ENCODE assay signal across 6 fruit fly cellular contexts in the genomic region with DNA sequence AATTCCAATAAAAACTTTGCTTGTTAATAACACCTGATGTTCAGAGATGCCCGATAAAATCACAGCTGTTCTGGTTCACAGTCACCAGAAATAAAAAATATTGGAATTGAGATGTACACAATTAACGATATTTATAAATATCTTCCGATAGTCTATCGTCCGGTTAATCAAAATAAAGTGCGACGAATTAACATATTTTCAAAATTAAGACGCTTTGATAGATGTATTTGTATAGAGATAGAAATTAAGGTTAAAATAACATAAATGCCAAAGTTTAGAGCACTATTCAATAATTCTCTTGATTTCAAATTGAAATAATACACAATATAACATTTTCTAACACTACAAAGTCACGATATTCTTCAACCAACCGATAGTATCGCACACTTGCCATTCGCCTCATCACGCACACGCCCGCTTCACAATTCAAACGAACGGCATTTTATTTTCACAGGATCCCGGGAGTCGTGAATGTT.
TF ChIP-seq lines count a peak whose summit lies in the region.

TSS of gene CG3281 (minus strand) at position 67 of the 476 bp plus-strand sequence.
TSS of gene aurA (plus strand) at position 386 of the 476 bp plus-strand sequence.

- TF ChIP-seq CTCF in whole organism, embryonic (GFP tag; optimal IDR thresholded peaks at IDR 0.05; lab: Kevin White, UChicago): no peak

TF ChIP-seq in Kc167, 6 proteins besides CTCF, POLR2A, EP300 and RAD21:
- no peak for TF ChIP-seq psq (optimal IDR thresholded peaks at IDR 0.05; lab: Kevin White, UChicago)
- TF ChIP-seq Sin3A (optimal IDR thresholded peaks at IDR 0.05; lab: Kevin White, UChicago): peak; percentile 94

TF ChIP-seq in whole organism, adult, 20 proteins besides CTCF, POLR2A, EP300 and RAD21 (continues in another document):
- TF ChIP-seq Hr96 (GFP tag; optimal IDR thresholded peaks at IDR 0.05; lab: Kevin White, UChicago) (peak; percentile 83), Clk (GFP tag; optimal IDR thresholded peaks at IDR 0.05; lab: Kevin White, UChicago) (peak; percentile 80), CG33017 (tag; optimal IDR thresholded peaks at IDR 0.05; lab: Kevin White, UChicago) (peak; percentile 48), CG7045 (GFP tag; optimal IDR thresholded peaks at IDR 0.05; lab: Kevin White, UChicago) (peak; percentile 54), CG1620 (GFP tag; optimal IDR thresholded peaks at IDR 0.05; lab: Kevin White, UChicago) (peak; percentile 93), kay (GFP tag; lab: Kevin White, UChicago; ENCODE audit: borderline replicate concordance) (no peak), CG14711 (tag; optimal IDR thresholded peaks at IDR 0.05; lab: Kevin White, UChicago) (peak; percentile 69), Mnt (GFP tag; optimal IDR thresholded peaks at IDR 0.05; lab: Kevin White, UChicago) (peak; percentile 58), CG11617 (GFP tag; optimal IDR thresholded peaks at IDR 0.05; lab: Kevin White, UChicago) (peak; percentile 81), CG12768 (GFP tag; optimal IDR thresholded peaks at IDR 0.05; lab: Kevin White, UChicago) (peak; percentile 60), pad (GFP tag; optimal IDR thresholded peaks at IDR 0.05; lab: Kevin White, UChicago) (peak; percentile 72), CG5204 (GFP tag; optimal IDR thresholded peaks at IDR 0.05; lab: Kevin White, UChicago) (peak; percentile 90), cic (GFP tag; optimal IDR thresholded peaks at IDR 0.05; lab: Kevin White, UChicago) (peak; percentile 7), cnc (optimal IDR thresholded peaks at IDR 0.05; lab: Kevin White, UChicago) (no peak), CG7101 (tag; optimal IDR thresholded peaks at IDR 0.05; lab: Kevin White, UChicago) (peak; percentile 80), tj (GFP tag; optimal IDR thresholded peaks at IDR 0.05; lab: Kevin White, UChicago) (peak; percentile 47)

TF ChIP-seq in whole organism, embryonic, 481 proteins besides CTCF, POLR2A, EP300 and RAD21 (continues in another document):
- TF ChIP-seq CG1647 (GFP tag; optimal IDR thresholded peaks at IDR 0.05; lab: Kevin White, UChicago) (peak; percentile 68), CG17912 (GFP tag; optimal IDR thresholded peaks at IDR 0.05; lab: Kevin White, UChicago) (no peak), tio (GFP tag; optimal IDR thresholded peaks at IDR 0.05; lab: Kevin White, UChicago) (no peak), CG11504 (tag; optimal IDR thresholded peaks at IDR 0.05; lab: Kevin White, UChicago) (peak; percentile 71), seq (GFP tag; IDR thresholded peaks at IDR 0.05; lab: Robert Waterston, UW) (no peak), CG12942 (GFP tag; optimal IDR thresholded peaks at IDR 0.05; lab: Kevin White, UChicago) (peak; percentile 60), CG12769 (tag; optimal IDR thresholded peaks at IDR 0.05; lab: Kevin White, UChicago) (no peak), CG13123 (GFP tag; optimal IDR thresholded peaks at IDR 0.05; lab: Kevin White, UChicago) (peak; percentile 60), Awh (GFP tag; IDR thresholded peaks at IDR 0.05; lab: Robert Waterston, UW) (no peak), CG3847 (GFP tag; IDR thresholded peaks at IDR 0.05; lab: Robert Waterston, UW) (peak; percentile 88), CG4730 (GFP tag; IDR thresholded peaks at IDR 0.05; lab: Robert Waterston, UW) (peak; percentile 36; the same call in 1 of the 2 replicates), CG12236 (GFP tag; optimal IDR thresholded peaks at IDR 0.05; lab: Kevin White, UChicago) (peak; percentile 20), CG12659 (GFP tag; optimal IDR thresholded peaks at IDR 0.05; lab: Kevin White, UChicago) (peak; percentile 88), sr (GFP tag; IDR thresholded peaks at IDR 0.05; lab: Robert Waterston, UW) (no peak), Trl (optimal IDR thresholded peaks at IDR 0.05; lab: Kevin White, UChicago) (peak in 1 of 2 experiments; percentile 8), Trl (GFP tag; optimal IDR thresholded peaks at IDR 0.05; lab: Kevin White, UChicago) (peak; percentile 74)

TF ChIP-seq in whole organism, prepupa, 60 proteins besides CTCF, POLR2A, EP300 and RAD21 (continues in another document):
- TF ChIP-seq Hr39 (GFP tag; optimal IDR thresholded peaks at IDR 0.05; lab: Kevin White, UChicago) (peak; percentile 80), CG8319 (GFP tag; optimal IDR thresholded peaks at IDR 0.05; lab: Kevin White, UChicago) (peak; percentile 51), eg (GFP tag; IDR thresholded peaks at IDR 0.05; lab: Robert Waterston, UW) (no peak), vri (GFP tag; optimal IDR thresholded peaks at IDR 0.05; lab: Kevin White, UChicago) (no peak), ss (GFP tag; optimal IDR thresholded peaks at IDR 0.05; lab: Kevin White, UChicago) (peak; percentile 9 to 38), Sox102F (GFP tag; optimal IDR thresholded peaks at IDR 0.05; lab: Kevin White, UChicago) (no peak), Eip93F (GFP tag; optimal IDR thresholded peaks at IDR 0.05; lab: Kevin White, UChicago) (no peak), CG15336 (GFP tag; IDR thresholded peaks at IDR 0.05; lab: Robert Waterston, UW) (no peak), CG8632 (GFP tag; optimal IDR thresholded peaks at IDR 0.05; lab: Kevin White, UChicago) (peak; percentile 5), net (GFP tag; optimal IDR thresholded peaks at IDR 0.05; lab: Kevin White, UChicago) (no peak), Eip78C (GFP tag; lab: Kevin White, UChicago) (peak; percentile 85), dsx (GFP tag; optimal IDR thresholded peaks at IDR 0.05; lab: Kevin White, UChicago; ENCODE audit: poor library complexity, severe bottlenecking) (peak; percentile 18), CG11902 (GFP tag; optimal IDR thresholded peaks at IDR 0.05; lab: Kevin White, UChicago) (peak; percentile 51), Blimp-1 (GFP tag; optimal IDR thresholded peaks at IDR 0.05; lab: Kevin White, UChicago) (no peak), CG11762 (GFP tag; optimal IDR thresholded peaks at IDR 0.05; lab: Kevin White, UChicago; ENCODE audit: insufficient read depth) (peak; percentile 37), acj6 (GFP tag; optimal IDR thresholded peaks at IDR 0.05; lab: Kevin White, UChicago) (peak; percentile 66), Hr4 (GFP tag; optimal IDR thresholded peaks at IDR 0.05; lab: Kevin White, UChicago) (peak; percentile 73), CG6808 (GFP tag; optimal IDR thresholded peaks at IDR 0.05; lab: Kevin White, UChicago) (peak; percentile 32)

TF ChIP-seq in whole organism, pupa, 21 proteins besides CTCF, POLR2A, EP300 and RAD21 (continues in another document):
- TF ChIP-seq gl (tag; optimal IDR thresholded peaks at IDR 0.05; lab: Kevin White, UChicago) (no peak), CG8159 (tag; optimal IDR thresholded peaks at IDR 0.05; lab: Kevin White, UChicago) (peak; percentile 60), D1 (tag; optimal IDR thresholded peaks at IDR 0.05; lab: Kevin White, UChicago) (no peak), CG32121 (GFP tag; IDR thresholded peaks at IDR 0.05; lab: Robert Waterston, UW) (peak; percentile 21; the same call in 1 of the 2 replicates), Ets98B (GFP tag; IDR thresholded peaks at IDR 0.05; lab: Robert Waterston, UW) (no peak; the same call in 1 of the 2 replicates), CG13204 (GFP tag; optimal IDR thresholded peaks at IDR 0.05; lab: Kevin White, UChicago) (no peak), Pif1A (GFP tag; optimal IDR thresholded peaks at IDR 0.05; lab: Kevin White, UChicago) (no peak), fd96Ca (GFP tag; IDR thresholded peaks at IDR 0.05; lab: Robert Waterston, UW) (no peak), CG9948 (tag; optimal IDR thresholded peaks at IDR 0.05; lab: Kevin White, UChicago) (peak; percentile 44), CG4496 (GFP tag; IDR thresholded peaks at IDR 0.05; lab: Robert Waterston, UW) (peak; percentile 61; the same call in 2 of the 3 replicates), CG14655 (GFP tag; optimal IDR thresholded peaks at IDR 0.05; lab: Kevin White, UChicago) (no peak), CG12605 (GFP tag; IDR thresholded peaks at IDR 0.05; lab: Robert Waterston, UW) (no peak), CG8301 (tag; optimal IDR thresholded peaks at IDR 0.05; lab: Kevin White, UChicago) (peak; percentile 39), CG17806 (tag; optimal IDR thresholded peaks at IDR 0.05; lab: Kevin White, UChicago) (peak; percentile 44), rn (GFP tag; IDR thresholded peaks at IDR 0.05; lab: Robert Waterston, UW) (no peak), CG15710 (tag; optimal IDR thresholded peaks at IDR 0.05; lab: Kevin White, UChicago) (peak; percentile 64), CG34367 (tag; optimal IDR thresholded peaks at IDR 0.05; lab: Kevin White, UChicago) (peak; percentile 7), Pif1B (GFP tag; optimal IDR thresholded peaks at IDR 0.05; lab: Kevin White, UChicago) (no peak), CG10348 (GFP tag; IDR thresholded peaks at IDR 0.05; lab: Robert Waterston, UW) (no peak)

TF ChIP-seq in whole organism, wandering third instar larva, 38 proteins besides CTCF, POLR2A, EP300 and RAD21 (continues in another document):
- peak; percentile 73 for TF ChIP-seq br (GFP tag; optimal IDR thresholded peaks at IDR 0.05; lab: Kevin White, UChicago)
- TF ChIP-seq lola (GFP tag; optimal IDR thresholded peaks at IDR 0.05; lab: Kevin White, UChicago): no peak
- peak; percentile 59 for TF ChIP-seq psq (GFP tag; optimal IDR thresholded peaks at IDR 0.05; lab: Kevin White, UChicago)
- peak; percentile 81 for TF ChIP-seq HLH106 (tag; optimal IDR thresholded peaks at IDR 0.05; lab: Kevin White, UChicago)
- no peak for TF ChIP-seq Mio (GFP tag; optimal IDR thresholded peaks at IDR 0.05; lab: Kevin White, UChicago)
- peak; percentile 67 for TF ChIP-seq CG9705 (GFP tag; optimal IDR thresholded peaks at IDR 0.05; lab: Kevin White, UChicago)
- peak; percentile 85 for TF ChIP-seq dsf (GFP tag; optimal IDR thresholded peaks at IDR 0.05; lab: Kevin White, UChicago; ENCODE audit: borderline replicate concordance)
- peak; percentile 87 for TF ChIP-seq h (GFP tag; optimal IDR thresholded peaks at IDR 0.05; lab: Kevin White, UChicago)
- peak; percentile 66 for TF ChIP-seq OdsH (GFP tag; optimal IDR thresholded peaks at IDR 0.05; lab: Kevin White, UChicago)
- no peak for TF ChIP-seq CrebA (GFP tag; optimal IDR thresholded peaks at IDR 0.05; lab: Kevin White, UChicago; ENCODE audit: borderline replicate concordance)
- no peak for TF ChIP-seq tai (GFP tag; optimal IDR thresholded peaks at IDR 0.05; lab: Kevin White, UChicago)
- peak in 1 of 2 experiments; percentile 84 for TF ChIP-seq foxo (GFP tag; optimal IDR thresholded peaks at IDR 0.05; lab: Kevin White, UChicago)
- no peak for TF ChIP-seq jim (GFP tag; optimal IDR thresholded peaks at IDR 0.05; lab: Kevin White, UChicago)
- peak; percentile 74 for TF ChIP-seq GATAd (GFP tag; optimal IDR thresholded peaks at IDR 0.05; lab: Kevin White, UChicago)
- no peak for TF ChIP-seq N (GFP tag; optimal IDR thresholded peaks at IDR 0.05; lab: Kevin White, UChicago)
- no peak for TF ChIP-seq Rel (GFP tag; optimal IDR thresholded peaks at IDR 0.05; lab: Kevin White, UChicago)
- TF ChIP-seq Rel (tag; optimal IDR thresholded peaks at IDR 0.05; lab: Kevin White, UChicago): no peak
- TF ChIP-seq pan (optimal IDR thresholded peaks at IDR 0.05; lab: Kevin White, UChicago): no peak
- peak; percentile 45 for TF ChIP-seq Hr83 (GFP tag; optimal IDR thresholded peaks at IDR 0.05; lab: Kevin White, UChicago; ENCODE audit: poor library complexity, severe bottlenecking)
- peak; percentile 54 for TF ChIP-seq sv (GFP tag; optimal IDR thresholded peaks at IDR 0.05; lab: Kevin White, UChicago)
- TF ChIP-seq Myc (optimal IDR thresholded peaks at IDR 0.05; lab: Kevin White, UChicago): peak; percentile 69
